Fruit fly (Drosophila melanogaster) whole organism, prepupa: ENCODE data around the gene CG3505.

ENCODE experiments used
- CG10669 ChIP-seq: fragments of 200-800 bp; sonication (Bioruptor generic); optimal IDR thresholded peaks from 3 replicates; lab custom pipeline; 2018; ENCODE audit warnings: missing biosample characterization, mild to moderate bottlenecking, missing genetic modification characterization, moderate library complexity
- Ets96B ChIP-seq: fragments of 200-800 bp; optimal IDR thresholded peaks from 2 replicates; lab custom pipeline; 2019; ENCODE audit warnings: missing biosample characterization, mild to moderate bottlenecking, missing genetic modification characterization, moderate library complexity
- achi ChIP-seq: fragments of 200-800 bp; sonication (Bioruptor generic); optimal IDR thresholded peaks from 3 replicates; lab custom pipeline; 2016; ENCODE audit warnings: missing biosample characterization, missing genetic modification characterization
- salr ChIP-seq, 2 experiments: fragments of 200-800 bp; sonication (Bioruptor generic); optimal IDR thresholded peaks; 3 replicates each; lab custom pipeline; 2016 to 2018; ENCODE audit warnings: missing biosample characterization in 2 of 2, missing genetic modification characterization in 2 of 2, mild to moderate bottlenecking in 1 of 2

DNA sequence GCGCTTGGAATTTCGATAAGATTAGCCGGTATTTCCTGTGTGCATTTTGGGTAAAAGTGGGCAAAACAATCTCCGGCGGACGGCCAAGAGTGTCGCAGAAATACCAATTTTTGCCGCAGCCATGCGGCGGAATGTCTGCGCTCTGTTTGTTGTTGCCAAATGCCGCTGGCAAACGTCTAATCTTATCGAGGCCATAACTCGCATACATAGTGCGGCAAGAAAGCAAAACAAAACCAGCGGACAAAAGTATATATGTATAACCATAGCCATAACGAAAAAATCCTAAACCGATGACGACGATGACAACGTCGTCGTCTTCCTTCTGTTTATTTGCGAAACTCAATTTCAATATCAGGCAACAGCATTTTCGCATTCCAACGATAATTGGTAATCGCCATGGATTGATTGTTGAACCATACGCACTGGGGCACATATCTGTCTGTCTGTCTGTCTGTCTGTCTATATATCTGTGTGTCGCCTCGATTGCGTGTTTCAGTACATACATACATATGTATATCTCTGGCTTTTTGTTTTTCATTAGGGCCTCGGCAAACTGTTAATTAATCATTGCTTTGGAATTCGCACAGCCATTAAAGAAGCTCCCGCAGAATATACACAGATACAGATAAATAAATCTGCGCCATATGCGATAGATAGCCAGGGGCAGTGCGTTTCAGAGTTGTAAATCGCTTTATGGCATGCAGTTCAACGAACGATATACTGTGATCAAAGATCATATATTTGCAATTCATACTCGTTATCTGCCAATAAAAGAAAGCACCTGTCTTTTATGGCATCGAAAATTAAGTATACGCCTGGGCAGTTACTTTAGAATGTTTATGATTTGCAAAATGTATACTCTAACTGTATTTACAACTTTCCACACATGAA is 46.3 kb downstream of the CG3505 start:
- no peak for TF ChIP-seq salr (GFP tag; optimal IDR thresholded peaks at IDR 0.05; lab: Kevin White, UChicago)
- no peak for TF ChIP-seq achi (GFP tag; lab: Kevin White, UChicago)
- no peak for TF ChIP-seq CG10669 (GFP tag; lab: Kevin White, UChicago)
- TF ChIP-seq Ets96B (tag; lab: Kevin White, UChicago), result no peak
